Worm (Caenorhabditis elegans) whole organism, L1 larva: ENCODE measurements around the gene Y48A6B.8.

Experiments
- aly-2 ChIP-seq: fragments of 150-350 bp; optimal IDR thresholded peaks from 2 replicates; lab custom pipeline; 2014; ENCODE audit warnings: missing biosample characterization, missing genetic modification characterization
- blmp-1 ChIP-seq: fragments of 150-350 bp; optimal IDR thresholded peaks from 2 replicates; lab custom pipeline; 2014; ENCODE audit warnings: missing biosample characterization, missing genetic modification characterization
- ceh-8 ChIP-seq: fragments of 200-800 bp; sonication (Bioruptor generic); optimal IDR thresholded peaks from 2 replicates; lab custom pipeline; 2018; ENCODE audit warnings: mild to moderate bottlenecking, missing genetic modification characterization, moderate library complexity, missing compliant biosample characterization
- ces-1 ChIP-seq: fragments of 150-350 bp; optimal IDR thresholded peaks from 2 replicates; lab custom pipeline; 2014; ENCODE audit warnings: missing biosample characterization, missing genetic modification reagents, missing genetic modification characterization
- efl-1 ChIP-seq, 4 experiments: fragments of 150-350 bp; optimal IDR thresholded peaks in 3 of 4; peaks in 1 of 4; 1 replicate in 1 of 4; 2 replicates in 3 of 4; lab custom pipeline; 2014; ENCODE audit warnings: missing biosample characterization in 2 of 4, missing genetic modification characterization in 2 of 4, missing genetic modification reagents in 2 of 4
- hlh-4 ChIP-seq: sonication (generic microtip); optimal IDR thresholded peaks from 2 replicates; lab custom pipeline; 2016; ENCODE audit warnings: mild to moderate bottlenecking, missing genetic modification characterization, missing compliant biosample characterization
- isw-1 ChIP-seq: fragments of 200-800 bp; sonication (Bioruptor generic); IDR thresholded peaks from 2 replicates; pipeline ENCODE4 v1.3.6; 2022; ENCODE audit warnings: missing genetic modification characterization, missing compliant biosample characterization
- lin-15B ChIP-seq: fragments of 150-350 bp; sonication (generic microtip); optimal IDR thresholded peaks from 3 replicates; lab custom pipeline; 2014; ENCODE audit warnings: missing biosample characterization, missing genetic modification characterization
- mef-2 ChIP-seq: fragments of 150-350 bp; optimal IDR thresholded peaks from 2 replicates; lab custom pipeline; 2014; ENCODE audit warnings: missing biosample characterization, missing genetic modification characterization
- mep-1 ChIP-seq: fragments of 150-350 bp; optimal IDR thresholded peaks from 2 replicates; lab custom pipeline; 2014; ENCODE audit warnings: missing biosample characterization, missing genetic modification characterization
- nhr-71 ChIP-seq: sonication (generic microtip); optimal IDR thresholded peaks from 2 replicates; lab custom pipeline; 2016; ENCODE audit warnings: mild to moderate bottlenecking, missing genetic modification characterization, moderate library complexity, missing compliant biosample characterization
- nhr-85 ChIP-seq: sonication (generic microtip); peaks from one replicate; lab custom pipeline; 2016; ENCODE audit warnings: missing genetic modification characterization, inconsistent platforms, missing compliant biosample characterization
- pqm-1 ChIP-seq: sonication (generic microtip); optimal IDR thresholded peaks from 3 replicates; lab custom pipeline; 2017; ENCODE audit warnings: missing biosample characterization, missing genetic modification characterization
- rnt-1 ChIP-seq: sonication (generic microtip); optimal IDR thresholded peaks from 2 replicates; lab custom pipeline; 2016; ENCODE audit warnings: mild to moderate bottlenecking, missing genetic modification characterization, moderate library complexity, missing compliant biosample characterization
- sptf-1 ChIP-seq: fragments of 150-350 bp; optimal IDR thresholded peaks from 2 replicates; lab custom pipeline; 2014; ENCODE audit warnings: missing biosample characterization, missing genetic modification characterization
- tbx-2 ChIP-seq: sonication (generic microtip); optimal IDR thresholded peaks from 2 replicates; lab custom pipeline; 2016; ENCODE audit warnings: missing genetic modification characterization, missing compliant biosample characterization
- tlp-1 ChIP-seq: fragments of 150-350 bp; optimal IDR thresholded peaks from 2 replicates; lab custom pipeline; 2014; ENCODE audit warnings: missing biosample characterization, missing genetic modification characterization
- xbp-1 ChIP-seq: sonication (generic microtip); optimal IDR thresholded peaks from 2 replicates; lab custom pipeline; 2016; ENCODE audit warnings: missing genetic modification characterization, missing compliant biosample characterization

The Y48A6B.8 gene

DNA sequence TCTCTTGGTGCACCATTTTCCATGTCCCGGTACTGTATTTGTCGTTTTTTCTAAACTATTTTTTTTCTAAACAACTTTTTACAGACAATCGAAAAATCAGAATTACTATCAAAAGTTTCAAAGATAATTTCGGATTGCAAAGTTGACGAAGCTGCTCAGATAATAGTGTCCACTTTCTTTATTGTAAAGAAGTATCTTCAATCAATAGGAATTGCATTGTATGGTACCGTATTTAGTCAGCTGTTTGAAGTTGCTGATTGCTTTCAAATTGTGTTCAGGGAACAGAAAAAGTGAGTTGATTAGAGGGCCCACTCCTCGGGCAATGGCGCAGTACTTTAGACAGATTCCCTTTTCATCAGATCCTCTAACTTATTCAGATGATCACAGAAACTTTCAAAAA lies 47.7 kb downstream of the Y48A6B.8 start:
- TF ChIP-seq xbp-1 (no peak), nhr-71 (tag; lab: Kevin White, UChicago) (no peak), aly-2 (no peak), mep-1 (tag; lab: Kevin White, UChicago) (no peak), mef-2 (tag; lab: Kevin White, UChicago) (no peak), tlp-1 (tag; lab: Kevin White, UChicago) (no peak), rnt-1 (tag; lab: Kevin White, UChicago) (no peak), pqm-1 (tag; lab: Kevin White, UChicago) (no peak), ces-1 (no peak), ceh-8 (GFP tag; lab: Kevin White, UChicago) (no peak), sptf-1 (tag; lab: Kevin White, UChicago) (no peak), tbx-2 (tag; lab: Kevin White, UChicago) (no peak), nhr-85 (tag; lab: Kevin White, UChicago) (no peak), isw-1 (GFP tag; lab: Robert Waterston, UW) (no peak), efl-1 (optimal IDR thresholded peaks at IDR 0.05; lab: Kevin White, UChicago) (no peak), efl-1 (GFP tag; optimal IDR thresholded peaks at IDR 0.05 in 1 of 2; lab: Kevin White, UChicago) (no peak), lin-15B (tag; lab: Kevin White, UChicago) (no peak), blmp-1 (tag; lab: Kevin White, UChicago) (no peak), hlh-4 (tag; lab: Kevin White, UChicago) (no peak)
